Fruit fly (Drosophila melanogaster) whole organism, embryonic: ENCODE results near the gene nbs.

Experiments
- Adf1 ChIP-seq: fragments of 200-800 bp; sonication (Bioruptor generic); IDR thresholded peaks from 2 replicates; pipeline ENCODE4 v1.3.6; 2022; ENCODE audit warnings: missing biosample characterization, missing genetic modification characterization
- Atf-2 ChIP-seq: fragments of 200-800 bp; sonication (Bioruptor generic); optimal IDR thresholded peaks from 2 replicates; lab custom pipeline; 2016; ENCODE audit warnings: missing biosample characterization, missing genetic modification characterization
- BtbVII ChIP-seq: fragments of 200-800 bp; sonication (Bioruptor generic); optimal IDR thresholded peaks from 3 replicates; lab custom pipeline; 2017; ENCODE audit warnings: missing biosample characterization, mild to moderate bottlenecking, missing genetic modification characterization
- CG10366 ChIP-seq: fragments of 200-800 bp; sonication (Bioruptor generic); IDR thresholded peaks from 2 replicates; pipeline ENCODE4 v1.3.6; 2022; ENCODE audit warnings: missing biosample characterization, missing genetic modification characterization
- CG12155 ChIP-seq: fragments of 200-800 bp; sonication (Bioruptor generic); optimal IDR thresholded peaks from 3 replicates; lab custom pipeline; 2016; ENCODE audit warnings: missing biosample characterization, missing genetic modification characterization
- CG12299 ChIP-seq: fragments of 200-800 bp; sonication (Bioruptor generic); optimal IDR thresholded peaks from 2 replicates; lab custom pipeline; 2018; ENCODE audit warnings: missing biosample characterization, mild to moderate bottlenecking, missing genetic modification characterization
- CG12942 ChIP-seq: fragments of 200-800 bp; sonication (Bioruptor generic); optimal IDR thresholded peaks from 3 replicates; lab custom pipeline; 2016; ENCODE audit warnings: missing biosample characterization, missing genetic modification characterization
- CG13775 ChIP-seq: fragments of 200-800 bp; sonication (Bioruptor generic); optimal IDR thresholded peaks from 3 replicates; lab custom pipeline; 2017; ENCODE audit warnings: missing biosample characterization, mild to moderate bottlenecking, missing genetic modification characterization
- CG1529 ChIP-seq: fragments of 200-800 bp; sonication (Bioruptor generic); optimal IDR thresholded peaks from 3 replicates; lab custom pipeline; 2018; ENCODE audit warnings: missing biosample characterization, missing genetic modification characterization
- CG17802 ChIP-seq: fragments of 200-800 bp; sonication (Bioruptor generic); optimal IDR thresholded peaks from 2 replicates; lab custom pipeline; 2018; ENCODE audit warnings: missing biosample characterization, mild to moderate bottlenecking, missing genetic modification characterization, moderate library complexity
- CG18262 ChIP-seq: fragments of 200-800 bp; optimal IDR thresholded peaks from 3 replicates; lab custom pipeline; 2019; ENCODE audit warnings: missing biosample characterization, mild to moderate bottlenecking, missing genetic modification characterization, moderate library complexity
- CG31388 ChIP-seq: fragments of 200-800 bp; sonication (Bioruptor generic); optimal IDR thresholded peaks from 2 replicates; lab custom pipeline; 2016; ENCODE audit warnings: missing biosample characterization, missing genetic modification characterization
- CG34422 ChIP-seq: fragments of 200-800 bp; sonication (Bioruptor generic); IDR thresholded peaks from 3 replicates; pipeline ENCODE4 v1.3.6; 2022; ENCODE audit warnings: missing biosample characterization, missing genetic modification characterization
- CG42726 ChIP-seq: fragments of 200-800 bp; sonication (Bioruptor generic); IDR thresholded peaks from 2 replicates; pipeline ENCODE4 v1.3.6; 2022; ENCODE audit warnings: missing biosample characterization, missing genetic modification characterization; ENCODE audit not compliant: partially characterized antibody
- CG4404 ChIP-seq: fragments of 200-800 bp; sonication (Bioruptor generic); IDR thresholded peaks from 2 replicates; pipeline ENCODE4 v1.3.6; 2022; ENCODE audit warnings: missing biosample characterization, missing genetic modification characterization
- CG6654 ChIP-seq: fragments of 200-800 bp; sonication (Bioruptor generic); optimal IDR thresholded peaks from 2 replicates; lab custom pipeline; 2017; ENCODE audit warnings: missing biosample characterization, mild to moderate bottlenecking, missing genetic modification characterization
- CG7987 ChIP-seq: fragments of 200-800 bp; sonication (Bioruptor generic); optimal IDR thresholded peaks from 2 replicates; lab custom pipeline; 2018; ENCODE audit warnings: missing biosample characterization, mild to moderate bottlenecking, missing genetic modification characterization, moderate library complexity
- CG8924 ChIP-seq: fragments of 200-800 bp; optimal IDR thresholded peaks from 3 replicates; lab custom pipeline; 2019; ENCODE audit warnings: missing biosample characterization, mild to moderate bottlenecking, missing genetic modification characterization, moderate library complexity
- CG9437 ChIP-seq: fragments of 200-800 bp; sonication (Bioruptor generic); optimal IDR thresholded peaks from 2 replicates; lab custom pipeline; 2018; ENCODE audit warnings: missing biosample characterization, mild to moderate bottlenecking, missing genetic modification characterization
- CG9932 ChIP-seq: fragments of 200-800 bp; sonication (Bioruptor generic); IDR thresholded peaks from 2 replicates; pipeline ENCODE4 v1.3.6; 2022; ENCODE audit warnings: missing biosample characterization, missing genetic modification characterization
- Camta ChIP-seq: fragments of 200-800 bp; sonication (Bioruptor generic); optimal IDR thresholded peaks from 2 replicates; lab custom pipeline; 2016; ENCODE audit warnings: missing biosample characterization, missing genetic modification characterization
- H2.0 ChIP-seq: fragments of 200-800 bp; sonication (Bioruptor generic); IDR thresholded peaks from 2 replicates; pipeline ENCODE4 v1.3.6; 2022; ENCODE audit warnings: missing biosample characterization, missing genetic modification characterization
- Hmr ChIP-seq: fragments of 200-800 bp; sonication (Bioruptor generic); optimal IDR thresholded peaks from 3 replicates; lab custom pipeline; 2017; ENCODE audit warnings: mild to moderate bottlenecking, missing biosample characterization, missing genetic modification reagents, missing genetic modification characterization
- Hr3 ChIP-seq: fragments of 200-800 bp; sonication (Bioruptor generic); optimal IDR thresholded peaks from 3 replicates; lab custom pipeline; 2016; ENCODE audit warnings: missing biosample characterization, missing genetic modification characterization
- Hr78 ChIP-seq, 2 experiments: fragments of 200-800 bp in 1 of 2; fragments of >200 bp in 1 of 2; sonication (Bioruptor generic) in 1 of 2; optimal IDR thresholded peaks; 2 replicates each; lab custom pipeline; 2017 to 2019; ENCODE audit warnings: missing biosample characterization in 2 of 2, missing genetic modification characterization in 2 of 2, mild to moderate bottlenecking in 1 of 2, moderate library complexity in 1 of 2
- Hsf ChIP-seq: fragments of 200-800 bp; sonication (Bioruptor generic); optimal IDR thresholded peaks from 3 replicates; lab custom pipeline; 2016; ENCODE audit warnings: missing biosample characterization, missing genetic modification characterization
- Lim3 ChIP-seq: fragments of 200-800 bp; sonication (Bioruptor generic); IDR thresholded peaks from 2 replicates; pipeline ENCODE4 v1.3.6; 2022; ENCODE audit warnings: missing biosample characterization, missing genetic modification characterization
- NFAT ChIP-seq: fragments of 200-800 bp; sonication (Bioruptor generic); IDR thresholded peaks from 2 replicates; pipeline ENCODE4 v1.3.6; 2022; ENCODE audit warnings: missing biosample characterization, missing genetic modification characterization
- Nf-YA ChIP-seq: fragments of 200-800 bp; sonication (Bioruptor generic); IDR thresholded peaks from 2 replicates; pipeline ENCODE4 v1.3.6; 2022; ENCODE audit warnings: missing biosample characterization, missing genetic modification characterization
- Ptx1 ChIP-seq: fragments of 200-800 bp; sonication (Bioruptor generic); IDR thresholded peaks from 2 replicates; pipeline ENCODE4 v1.3.6; 2022; ENCODE audit warnings: missing biosample characterization, missing genetic modification characterization
- Rx ChIP-seq: fragments of 200-800 bp; sonication (Bioruptor generic); IDR thresholded peaks from 2 replicates; pipeline ENCODE4 v1.3.6; 2022; ENCODE audit warnings: missing biosample characterization, missing genetic modification characterization
- Trl ChIP-seq, 3 experiments: fragments of >200 bp in 2 of 3; fragments of 200-800 bp in 1 of 3; sonication (Bioruptor generic) in 1 of 3; optimal IDR thresholded peaks; 2 replicates in 1 of 3; 3 replicates in 2 of 3; lab custom pipeline; 2016 to 2017; ENCODE audit warnings: missing biosample characterization in 1 of 3, missing genetic modification characterization in 1 of 3
- ap ChIP-seq: fragments of 200-800 bp; sonication (Bioruptor generic); IDR thresholded peaks from 2 replicates; pipeline ENCODE4 v1.3.6; 2022; ENCODE audit warnings: missing biosample characterization, missing genetic modification characterization
- dan ChIP-seq: fragments of 200-800 bp; sonication (Bioruptor generic); IDR thresholded peaks from 2 replicates; pipeline ENCODE4 v1.3.6; 2022; ENCODE audit warnings: missing biosample characterization, missing genetic modification characterization
- dmrt11E ChIP-seq: fragments of 200-800 bp; sonication (Bioruptor generic); optimal IDR thresholded peaks from 3 replicates; lab custom pipeline; 2018; ENCODE audit warnings: missing biosample characterization, mild to moderate bottlenecking, missing genetic modification characterization, moderate library complexity
- dmrt99B ChIP-seq: fragments of 200-800 bp; sonication (Bioruptor generic); optimal IDR thresholded peaks from 2 replicates; lab custom pipeline; 2018; ENCODE audit warnings: missing biosample characterization, mild to moderate bottlenecking, missing genetic modification characterization, moderate library complexity
- eyg ChIP-seq: fragments of 200-800 bp; sonication (Bioruptor generic); optimal IDR thresholded peaks from 3 replicates; lab custom pipeline; 2016; ENCODE audit warnings: missing biosample characterization, missing genetic modification characterization
- gcm2 ChIP-seq: fragments of 200-800 bp; sonication (Bioruptor generic); optimal IDR thresholded peaks from 2 replicates; lab custom pipeline; 2016; ENCODE audit warnings: missing biosample characterization, missing genetic modification characterization
- gsb-n ChIP-seq: fragments of 200-800 bp; sonication (Bioruptor generic); optimal IDR thresholded peaks from 3 replicates; lab custom pipeline; 2018; ENCODE audit warnings: missing biosample characterization, mild to moderate bottlenecking, missing genetic modification characterization
- kah ChIP-seq: fragments of 200-800 bp; sonication (Bioruptor generic); optimal IDR thresholded peaks from 2 replicates; lab custom pipeline; 2018; ENCODE audit warnings: missing biosample characterization, mild to moderate bottlenecking, missing genetic modification characterization
- knrl ChIP-seq: fragments of 200-800 bp; sonication (Bioruptor generic); IDR thresholded peaks from 3 replicates; pipeline ENCODE4 v1.3.6; 2022; ENCODE audit warnings: missing biosample characterization, missing genetic modification characterization; ENCODE audit not compliant: partially characterized antibody
- lbe ChIP-seq: fragments of 200-800 bp; sonication (Bioruptor generic); optimal IDR thresholded peaks from 2 replicates; lab custom pipeline; 2016; ENCODE audit warnings: missing biosample characterization, mild to moderate bottlenecking, missing genetic modification characterization
- nmo ChIP-seq: fragments of 200-800 bp; sonication (Bioruptor generic); optimal IDR thresholded peaks from 2 replicates; lab custom pipeline; 2018; ENCODE audit warnings: missing biosample characterization, mild to moderate bottlenecking, missing genetic modification characterization, moderate library complexity
- pho ChIP-seq: fragments of 200-800 bp; sonication (Bioruptor generic); optimal IDR thresholded peaks from 2 replicates; lab custom pipeline; 2016; ENCODE audit warnings: missing biosample characterization, missing genetic modification characterization
- pnt ChIP-seq: fragments of 200-800 bp; sonication (Bioruptor generic); optimal IDR thresholded peaks from 3 replicates; lab custom pipeline; 2016; ENCODE audit warnings: missing biosample characterization, missing genetic modification characterization
- toy ChIP-seq: fragments of 200-800 bp; sonication (Bioruptor generic); IDR thresholded peaks from 2 replicates; pipeline ENCODE4 v1.3.6; 2022; ENCODE audit warnings: missing biosample characterization, missing genetic modification characterization
- trh ChIP-seq: fragments of 200-800 bp; sonication (Bioruptor generic); optimal IDR thresholded peaks from 2 replicates; lab custom pipeline; 2016; ENCODE audit warnings: missing biosample characterization, missing genetic modification characterization
- wdn ChIP-seq: fragments of 200-800 bp; sonication (Bioruptor generic); IDR thresholded peaks from 2 replicates; pipeline ENCODE4 v1.3.6; 2022; ENCODE audit warnings: missing biosample characterization, missing genetic modification characterization
- zen2 ChIP-seq: fragments of 200-800 bp; sonication (Bioruptor generic); IDR thresholded peaks from 3 replicates; pipeline ENCODE4 v1.3.6; 2022; ENCODE audit warnings: missing biosample characterization, missing genetic modification characterization; ENCODE audit not compliant: partially characterized antibody

Gene nbs

dm6 chr3L:9713828-9714536 lies 9.0 kb downstream of the nbs start, which contains the start of gene vsg (continued):
- TF ChIP-seq BtbVII (GFP tag; lab: Kevin White, UChicago) (peak; percentile 45), Rx (no peak), CG6654 (GFP tag; lab: Kevin White, UChicago) (peak; percentile 53), CG7987 (GFP tag; lab: Kevin White, UChicago) (no peak), wdn (GFP tag; lab: Robert Waterston, UW) (peak; percentile 13), CG4404 (GFP tag; lab: Robert Waterston, UW) (peak; percentile 71), Camta (GFP tag; lab: Kevin White, UChicago) (peak; percentile 29), H2.0 (GFP tag; lab: Robert Waterston, UW) (peak; percentile 42), Ptx1 (GFP tag; lab: Robert Waterston, UW) (peak; percentile 79), trh (GFP tag; lab: Kevin White, UChicago) (peak; percentile 23), zen2 (GFP tag; lab: Robert Waterston, UW) (peak; percentile 81), Adf1 (GFP tag; lab: Robert Waterston, UW) (no peak; the same call in none of the 2 replicates), toy (GFP tag; lab: Robert Waterston, UW) (peak; percentile 60; the same call in 1 of the 2 replicates), CG13775 (GFP tag; lab: Kevin White, UChicago) (peak; percentile 91), pho (peak; percentile 57), CG8924 (tag; lab: Kevin White, UChicago) (peak; percentile 91), Nf-YA (GFP tag; lab: Robert Waterston, UW) (peak; percentile 35; the same call in 1 of the 2 replicates), CG10366 (GFP tag; lab: Robert Waterston, UW) (peak; percentile 60; the same call in 1 of the 2 replicates), eyg (no peak), gcm2 (GFP tag; lab: Kevin White, UChicago) (peak; percentile 66), knrl (GFP tag; lab: Robert Waterston, UW) (peak; percentile 85), pnt (peak; percentile 28), Lim3 (GFP tag; lab: Robert Waterston, UW) (no peak), kah (GFP tag; lab: Kevin White, UChicago) (peak; percentile 61), CG12942 (GFP tag; lab: Kevin White, UChicago) (peak; percentile 75), CG12299 (tag; lab: Kevin White, UChicago) (peak; percentile 29), CG34422 (peak; percentile 44), dmrt11E (tag; lab: Kevin White, UChicago) (peak; percentile 83), CG12155 (GFP tag; lab: Kevin White, UChicago) (peak; percentile 85), Trl (optimal IDR thresholded peaks at IDR 0.05; lab: Kevin White, UChicago) (no peak), Trl (GFP tag; optimal IDR thresholded peaks at IDR 0.05; lab: Kevin White, UChicago) (peak; percentile 28), Hmr (GFP tag; lab: Kevin White, UChicago) (peak; percentile 75), CG18262 (tag; lab: Kevin White, UChicago) (peak; percentile 90), Hr3 (GFP tag; lab: Kevin White, UChicago) (peak; percentile 90), CG42726 (peak; percentile 93), Atf-2 (GFP tag; lab: Kevin White, UChicago) (peak; percentile 18), gsb-n (tag; lab: Kevin White, UChicago) (peak; percentile 68), nmo (GFP tag; lab: Kevin White, UChicago) (peak; percentile 90), CG31388 (GFP tag; lab: Kevin White, UChicago) (peak; percentile 5), dan (GFP tag; lab: Robert Waterston, UW) (no peak), NFAT (GFP tag; lab: Robert Waterston, UW) (peak; percentile 83), lbe (GFP tag; lab: Kevin White, UChicago) (no peak), Hsf (GFP tag; lab: Kevin White, UChicago) (peak; percentile 70), CG9437 (GFP tag; lab: Kevin White, UChicago) (peak; percentile 87), CG17802 (no peak), ap (peak; percentile 54; the same call in 1 of the 2 replicates), dmrt99B (tag; lab: Kevin White, UChicago) (peak; percentile 81), CG1529 (peak; percentile 59), CG9932 (GFP tag; lab: Robert Waterston, UW) (peak; percentile 84), Hr78 (GFP tag; optimal IDR thresholded peaks at IDR 0.05; lab: Kevin White, UChicago) (peak in 1 of 2 experiments; percentile 56)
